Worm (Caenorhabditis elegans): Measurements from ENCODE around the gene col-38.

DNA sequence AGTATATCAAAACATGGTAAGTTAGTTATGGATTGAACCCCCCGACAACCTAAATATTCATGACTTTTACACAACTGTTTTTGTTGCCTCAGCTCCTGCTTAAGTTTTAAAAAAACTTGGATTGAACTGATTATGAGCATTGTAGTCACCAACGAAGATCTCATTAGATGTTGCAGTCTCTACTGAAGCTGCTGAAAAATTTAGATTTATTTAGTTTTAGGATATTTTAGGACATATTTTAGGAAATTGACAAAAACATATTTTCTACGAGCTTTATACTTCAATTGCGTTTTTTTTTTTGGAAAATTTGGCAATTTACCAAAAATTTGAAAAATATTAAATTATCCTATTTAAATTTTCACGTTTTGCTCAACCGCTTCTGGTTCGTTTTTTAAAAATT is 6.9 kb downstream of the col-38 start, which contains the start of gene F54C9.14:
- no peak for TF ChIP-seq him-1 (tag; optimal IDR thresholded peaks at IDR 0.05)
- no peak for TF ChIP-seq dao-5 (tag; optimal IDR thresholded peaks at IDR 0.05)
- no peak for TF ChIP-seq W03F9.2 (tag; optimal IDR thresholded peaks at IDR 0.05)
